Fruit fly (Drosophila melanogaster): ENCODE measurements around the gene CG13073.

DNA sequence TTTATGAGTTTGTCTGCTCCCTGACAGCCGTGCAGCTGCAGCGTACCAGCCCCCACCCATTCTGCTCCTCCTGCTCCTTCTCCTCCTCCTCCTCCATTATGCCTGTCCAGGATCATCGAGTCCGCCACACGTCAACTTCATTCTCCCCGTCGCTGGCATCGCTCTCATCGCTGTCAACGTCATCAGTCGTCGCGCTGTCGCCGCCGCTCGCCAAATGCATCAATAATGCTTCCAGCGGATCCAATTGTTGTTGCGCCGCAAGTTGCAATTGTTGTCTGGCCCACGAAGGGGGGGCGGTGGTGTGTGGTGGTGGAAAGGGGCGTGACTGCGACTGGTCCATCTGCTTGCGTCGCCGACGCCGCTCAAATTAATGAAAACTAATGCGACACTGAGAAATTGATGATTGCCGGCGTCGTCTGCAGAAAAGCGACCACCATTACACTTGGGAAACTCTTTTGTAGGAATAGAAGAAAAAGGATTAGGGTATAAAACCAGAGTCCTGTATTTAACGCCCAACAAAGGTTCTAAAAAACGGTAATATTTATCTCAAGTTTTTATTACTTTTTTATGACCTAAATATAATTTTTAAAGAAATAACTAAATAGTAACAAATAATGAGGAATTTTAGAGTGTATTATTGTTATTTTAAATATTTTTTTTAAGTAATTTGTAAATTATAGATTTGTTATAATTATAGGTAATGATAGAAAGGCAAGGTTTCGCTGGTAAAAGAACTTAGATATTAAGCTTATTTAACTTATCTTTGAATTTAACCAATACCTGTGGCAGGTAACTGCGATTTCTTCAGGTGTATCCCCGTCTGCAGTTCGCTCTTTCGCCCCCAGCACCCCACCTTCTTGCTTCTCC lies 27.8 kb downstream of the CG13073 start:
- no peak for TF ChIP-seq Oli (tag; optimal IDR thresholded peaks at IDR 0.05)
- TF ChIP-seq exex (tag; optimal IDR thresholded peaks at IDR 0.05) = no peak
- TF ChIP-seq vvl (GFP tag; IDR thresholded peaks at IDR 0.05) = no peak
- TF ChIP-seq CG10147 (GFP tag; optimal IDR thresholded peaks at IDR 0.05) = no peak
- no peak for TF ChIP-seq ham (GFP tag; IDR thresholded peaks at IDR 0.05)
- TF ChIP-seq CG17802 (tag; optimal IDR thresholded peaks at IDR 0.05) = no peak
- TF ChIP-seq fru (optimal IDR thresholded peaks at IDR 0.05) = no peak
- TF ChIP-seq CG11560 (tag; IDR thresholded peaks at IDR 0.05) = 0 out of 3 replicates have a peak, but pooled peaks have one; percentile 26
- no peak for TF ChIP-seq ash1 (GFP tag; optimal IDR thresholded peaks at IDR 0.05)
- no peak for TF ChIP-seq gsb (GFP tag; IDR thresholded peaks at IDR 0.05)
- no peak for TF ChIP-seq CG7357 (GFP tag; IDR thresholded peaks at IDR 0.05)
- no peak for TF ChIP-seq HLHmδ (GFP tag; optimal IDR thresholded peaks at IDR 0.05)

Measured in whole organism, embryonic.